Fruit fly (Drosophila melanogaster) whole organism, embryonic: ENCODE measurements around the gene Elp4.

Experiments
- ATbp ChIP-seq: fragments of 200-800 bp; sonication (Bioruptor generic); optimal IDR thresholded peaks from 2 replicates; lab custom pipeline; 2017; ENCODE audit warnings: missing biosample characterization, mild to moderate bottlenecking, missing genetic modification characterization, missing genetic modification reagents
- Atf3 ChIP-seq: fragments of 200-800 bp; sonication (Bioruptor generic); optimal IDR thresholded peaks from 3 replicates; lab custom pipeline; 2016; ENCODE audit warnings: missing biosample characterization, missing genetic modification characterization
- CG10147 ChIP-seq: fragments of 200-800 bp; sonication (Bioruptor generic); optimal IDR thresholded peaks from 2 replicates; lab custom pipeline; 2019; ENCODE audit warnings: missing biosample characterization, mild to moderate bottlenecking, missing genetic modification characterization, moderate library complexity
- CG10267 ChIP-seq: fragments of 200-800 bp; sonication (Bioruptor generic); optimal IDR thresholded peaks from 2 replicates; lab custom pipeline; 2018; ENCODE audit warnings: missing biosample characterization, mild to moderate bottlenecking, missing genetic modification characterization, moderate library complexity
- CG11085 ChIP-seq: fragments of 200-800 bp; sonication (Bioruptor generic); IDR thresholded peaks from 2 replicates; pipeline ENCODE4 v1.3.6; 2022; ENCODE audit warnings: missing biosample characterization, missing genetic modification characterization
- CG12071 ChIP-seq: fragments of 200-800 bp; sonication (Bioruptor generic); optimal IDR thresholded peaks from 3 replicates; lab custom pipeline; 2018; ENCODE audit warnings: missing biosample characterization, mild to moderate bottlenecking, missing genetic modification characterization
- CG13775 ChIP-seq: fragments of 200-800 bp; sonication (Bioruptor generic); optimal IDR thresholded peaks from 3 replicates; lab custom pipeline; 2017; ENCODE audit warnings: missing biosample characterization, mild to moderate bottlenecking, missing genetic modification characterization
- CG14014 ChIP-seq: fragments of 200-800 bp; sonication (Bioruptor generic); IDR thresholded peaks from 2 replicates; pipeline ENCODE4 v1.3.6; 2022; ENCODE audit warnings: missing biosample characterization, missing genetic modification characterization
- CG15514 ChIP-seq: fragments of 200-800 bp; sonication (Bioruptor generic); optimal IDR thresholded peaks from 3 replicates; lab custom pipeline; 2017; ENCODE audit warnings: missing biosample characterization, missing genetic modification characterization, mild to moderate bottlenecking, moderate library complexity, missing genetic modification reagents
- CG16779 ChIP-seq: fragments of 200-800 bp; sonication (Bioruptor generic); IDR thresholded peaks from 2 replicates; pipeline ENCODE4 v1.3.6; 2022; ENCODE audit warnings: missing biosample characterization, missing genetic modification characterization
- CG1792 ChIP-seq: fragments of 200-800 bp; sonication (Bioruptor generic); optimal IDR thresholded peaks from 2 replicates; lab custom pipeline; 2016; ENCODE audit warnings: missing biosample characterization, missing genetic modification characterization
- CG3726 ChIP-seq: fragments of 200-800 bp; sonication (Bioruptor generic); IDR thresholded peaks from 3 replicates; pipeline ENCODE4, ENCODE4 v1.3.6; 2022; ENCODE audit warnings: missing biosample characterization, missing genetic modification characterization
- CG4282 ChIP-seq: fragments of 200-800 bp; sonication (Bioruptor generic); optimal IDR thresholded peaks from 2 replicates; lab custom pipeline; 2016; ENCODE audit warnings: missing biosample characterization, missing genetic modification characterization
- CG43689 ChIP-seq: fragments of 200-800 bp; sonication (Bioruptor generic); IDR thresholded peaks from 2 replicates; pipeline ENCODE4 v1.3.6; 2022; ENCODE audit warnings: missing biosample characterization, missing genetic modification characterization
- CG4730 ChIP-seq: fragments of 200-800 bp; sonication (Bioruptor generic); IDR thresholded peaks from 2 replicates; pipeline ENCODE4 v1.3.6; 2022; ENCODE audit warnings: missing biosample characterization, missing genetic modification characterization
- CG6689 ChIP-seq: fragments of 200-800 bp; sonication (Bioruptor generic); IDR thresholded peaks from 2 replicates; pipeline ENCODE4 v1.3.6; 2022; ENCODE audit warnings: missing biosample characterization, missing genetic modification characterization
- CG7556 ChIP-seq: fragments of 200-800 bp; sonication (Bioruptor generic); optimal IDR thresholded peaks from 2 replicates; lab custom pipeline; 2017; ENCODE audit warnings: missing biosample characterization, mild to moderate bottlenecking, missing genetic modification characterization
- CG8089 ChIP-seq: fragments of 200-800 bp; sonication (Bioruptor generic); optimal IDR thresholded peaks from 3 replicates; lab custom pipeline; 2016; ENCODE audit warnings: missing biosample characterization, missing genetic modification characterization
- CG8359 ChIP-seq: fragments of 200-800 bp; sonication (Bioruptor generic); optimal IDR thresholded peaks from 2 replicates; lab custom pipeline; 2017; ENCODE audit warnings: missing biosample characterization, mild to moderate bottlenecking, missing genetic modification characterization, borderline replicate concordance
- CG9932 ChIP-seq: fragments of 200-800 bp; sonication (Bioruptor generic); IDR thresholded peaks from 2 replicates; pipeline ENCODE4 v1.3.6; 2022; ENCODE audit warnings: missing biosample characterization, missing genetic modification characterization
- Dll ChIP-seq: fragments of 200-800 bp; sonication (Bioruptor generic); IDR thresholded peaks from 4 replicates; pipeline ENCODE4 v1.3.6; 2022; ENCODE audit warnings: missing biosample characterization, missing genetic modification characterization; ENCODE audit not compliant: partially characterized antibody
- Doc3 ChIP-seq: fragments of 200-800 bp; sonication (Bioruptor generic); IDR thresholded peaks from 3 replicates; pipeline ENCODE4 v1.3.6; 2022; ENCODE audit warnings: missing biosample characterization, missing genetic modification characterization; ENCODE audit not compliant: partially characterized antibody
- Elba2 ChIP-seq: fragments of 200-800 bp; sonication (Bioruptor generic); optimal IDR thresholded peaks from 3 replicates; lab custom pipeline; 2016; ENCODE audit warnings: missing biosample characterization, missing genetic modification characterization
- HLHmδ ChIP-seq: fragments of 200-800 bp; sonication (Bioruptor generic); optimal IDR thresholded peaks from 2 replicates; lab custom pipeline; 2018; ENCODE audit warnings: missing biosample characterization, mild to moderate bottlenecking, missing genetic modification characterization, moderate library complexity
- Hr3 ChIP-seq: fragments of 200-800 bp; sonication (Bioruptor generic); optimal IDR thresholded peaks from 3 replicates; lab custom pipeline; 2016; ENCODE audit warnings: missing biosample characterization, missing genetic modification characterization
- Hr39 ChIP-seq: fragments of >200 bp; optimal IDR thresholded peaks from 2 replicates; lab custom pipeline; 2017
- Mes4 ChIP-seq: fragments of 200-800 bp; sonication (Bioruptor generic); optimal IDR thresholded peaks from 2 replicates; lab custom pipeline; 2016; ENCODE audit warnings: missing biosample characterization, missing genetic modification characterization
- Nf-YB ChIP-seq: fragments of 200-800 bp; sonication (Bioruptor generic); optimal IDR thresholded peaks from 3 replicates; lab custom pipeline; 2019; ENCODE audit warnings: missing biosample characterization, mild to moderate bottlenecking, missing genetic modification characterization, moderate library complexity
- Sry-β ChIP-seq: fragments of 200-800 bp; sonication (Bioruptor generic); optimal IDR thresholded peaks from 2 replicates; lab custom pipeline; 2018; ENCODE audit warnings: missing biosample characterization, mild to moderate bottlenecking, missing genetic modification characterization, moderate library complexity
- Tbp ChIP-seq: fragments of >200 bp; optimal IDR thresholded peaks from 2 replicates; lab custom pipeline; 2018; ENCODE audit warnings: missing biosample characterization, missing genetic modification characterization
- Usf ChIP-seq: fragments of 200-800 bp; sonication (Bioruptor generic); optimal IDR thresholded peaks from 2 replicates; lab custom pipeline; 2017; ENCODE audit warnings: missing genotype, missing biosample characterization, missing genetic modification characterization
- ase ChIP-seq: fragments of 200-800 bp; sonication (Bioruptor generic); IDR thresholded peaks from 3 replicates; pipeline ENCODE4 v1.3.6; 2022; ENCODE audit warnings: missing biosample characterization, missing genetic modification characterization
- ato ChIP-seq: fragments of 200-800 bp; sonication (Bioruptor generic); IDR thresholded peaks from 2 replicates; pipeline ENCODE4 v1.3.6; 2022; ENCODE audit warnings: missing biosample characterization, missing genetic modification characterization; ENCODE audit not compliant: partially characterized antibody
- az2 ChIP-seq: fragments of 200-800 bp; sonication (Bioruptor generic); optimal IDR thresholded peaks from 3 replicates; lab custom pipeline; 2016; ENCODE audit warnings: missing biosample characterization, missing genetic modification characterization
- bcd ChIP-seq: fragments of 200-800 bp; sonication (Bioruptor generic); optimal IDR thresholded peaks from 2 replicates; lab custom pipeline; 2017; ENCODE audit warnings: missing biosample characterization, mild to moderate bottlenecking, missing genetic modification characterization
- da ChIP-seq: fragments of 200-800 bp; sonication (Bioruptor generic); optimal IDR thresholded peaks from 2 replicates; lab custom pipeline; 2016; ENCODE audit warnings: missing biosample characterization, missing genetic modification characterization
- dmrt11E ChIP-seq: fragments of 200-800 bp; sonication (Bioruptor generic); optimal IDR thresholded peaks from 3 replicates; lab custom pipeline; 2018; ENCODE audit warnings: missing biosample characterization, mild to moderate bottlenecking, missing genetic modification characterization, moderate library complexity
- gfzf ChIP-seq: fragments of 200-800 bp; sonication (Bioruptor generic); optimal IDR thresholded peaks from 2 replicates; lab custom pipeline; 2016; ENCODE audit warnings: missing biosample characterization, mild to moderate bottlenecking, missing genetic modification characterization, moderate library complexity
- her ChIP-seq: fragments of 200-800 bp; sonication (Bioruptor generic); optimal IDR thresholded peaks from 2 replicates; lab custom pipeline; 2016; ENCODE audit warnings: missing biosample characterization, missing genetic modification characterization
- lab ChIP-seq: fragments of 200-800 bp; sonication (Bioruptor generic); optimal IDR thresholded peaks from 3 replicates; lab custom pipeline; 2017; ENCODE audit warnings: missing biosample characterization, missing genetic modification characterization, mild to moderate bottlenecking, moderate library complexity, missing genetic modification reagents
- org-1 ChIP-seq: fragments of 200-800 bp; sonication (Bioruptor generic); optimal IDR thresholded peaks from 2 replicates; lab custom pipeline; 2017; ENCODE audit warnings: missing biosample characterization, missing genetic modification characterization
- pb ChIP-seq: fragments of 200-800 bp; sonication (Bioruptor generic); optimal IDR thresholded peaks from 3 replicates; lab custom pipeline; 2016; ENCODE audit warnings: missing biosample characterization, missing genetic modification characterization
- sc ChIP-seq, 3 experiments: fragments of >200 bp in 2 of 3; fragments of 200-800 bp in 1 of 3; sonication (Bioruptor generic) in 1 of 3; optimal IDR thresholded peaks; 2 replicates in 2 of 3; 3 replicates in 1 of 3; lab custom pipeline; 2017; ENCODE audit warnings: mild to moderate bottlenecking in 1 of 3, missing biosample characterization in 1 of 3, missing genetic modification characterization in 1 of 3, missing genetic modification reagents in 1 of 3
- sens-2 ChIP-seq: fragments of 200-800 bp; sonication (Bioruptor generic); IDR thresholded peaks from 2 replicates; pipeline ENCODE4 v1.3.6; 2022; ENCODE audit warnings: missing biosample characterization, missing genetic modification characterization
- ssp ChIP-seq: fragments of 200-800 bp; sonication (Bioruptor generic); IDR thresholded peaks from 2 replicates; pipeline ENCODE4 v1.3.6; 2022; ENCODE audit warnings: missing biosample characterization, missing genetic modification characterization
- sug ChIP-seq: fragments of 200-800 bp; optimal IDR thresholded peaks from 2 replicates; lab custom pipeline; 2019; ENCODE audit warnings: missing biosample characterization, mild to moderate bottlenecking, missing genetic modification characterization, moderate library complexity
- tio ChIP-seq: fragments of 200-800 bp; sonication (Bioruptor generic); optimal IDR thresholded peaks from 2 replicates; lab custom pipeline; 2017; ENCODE audit warnings: missing biosample characterization, missing genetic modification characterization, inconsistent platforms
- trem ChIP-seq: fragments of 200-800 bp; optimal IDR thresholded peaks from 3 replicates; lab custom pipeline; 2019; ENCODE audit warnings: missing biosample characterization, mild to moderate bottlenecking, missing genetic modification characterization, moderate library complexity
- ttk ChIP-seq: fragments of 200-800 bp; sonication (Bioruptor generic); IDR thresholded peaks from 2 replicates; pipeline ENCODE4 v2.1.2; 2022; ENCODE audit warnings: missing biosample characterization, missing genetic modification characterization
- twi ChIP-seq: fragments of 200-800 bp; optimal IDR thresholded peaks from 2 replicates; lab custom pipeline; 2019; ENCODE audit warnings: missing biosample characterization, mild to moderate bottlenecking, missing genetic modification characterization, moderate library complexity
- unc-4 ChIP-seq: fragments of 200-800 bp; sonication (Bioruptor generic); IDR thresholded peaks from 2 replicates; pipeline ENCODE4 v1.3.6; 2022; ENCODE audit warnings: missing biosample characterization, missing genetic modification characterization; ENCODE audit not compliant: partially characterized antibody

Gene Elp4

dm6 chr2L:5532061-5532460 lies 8.1 kb downstream of the Elp4 start, which contains the start of gene Coq6:
Gene Coq6, minus strand, starts transcription at chr2L:5532223.
- TF ChIP-seq twi (tag; lab: Kevin White, UChicago) (no peak), Hr39 (lab: Kevin White, UChicago) (no peak), Hr3 (GFP tag; lab: Kevin White, UChicago) (no peak), Doc3 (GFP tag; lab: Robert Waterston, UW) (peak; percentile 65), CG4730 (GFP tag; lab: Robert Waterston, UW) (no peak), ATbp (GFP tag; lab: Kevin White, UChicago) (no peak), CG11085 (no peak), Nf-YB (GFP tag; lab: Kevin White, UChicago) (no peak), Usf (GFP tag; lab: Kevin White, UChicago) (no peak), da (GFP tag; lab: Kevin White, UChicago) (no peak), ssp (GFP tag; lab: Robert Waterston, UW) (no peak), CG43689 (no peak), CG6689 (GFP tag; lab: Robert Waterston, UW) (no peak), trem (tag; lab: Kevin White, UChicago) (no peak), sens-2 (no peak), org-1 (GFP tag; lab: Kevin White, UChicago) (no peak), CG16779 (no peak), sc (optimal IDR thresholded peaks at IDR 0.05; lab: Kevin White, UChicago) (no peak), sc (GFP tag; optimal IDR thresholded peaks at IDR 0.05; lab: Kevin White, UChicago) (no peak), unc-4 (peak; percentile 68), tio (no peak), Mes4 (GFP tag; lab: Kevin White, UChicago) (no peak), ase (GFP tag; lab: Robert Waterston, UW) (no peak), CG4282 (no peak), gfzf (GFP tag; lab: Kevin White, UChicago) (peak; percentile 0), ato (GFP tag; lab: Robert Waterston, UW) (0 out of 2 replicates have a peak, but pooled peaks have one; percentile 32), her (GFP tag; lab: Kevin White, UChicago) (no peak), Dll (GFP tag; lab: Robert Waterston, UW) (peak; percentile 70), sug (tag; lab: Kevin White, UChicago) (no peak), CG1792 (no peak), dmrt11E (tag; lab: Kevin White, UChicago) (no peak), CG10147 (GFP tag; lab: Kevin White, UChicago) (no peak), ttk (GFP tag; lab: Robert Waterston, UW) (no peak), CG8089 (no peak), Atf3 (no peak), az2 (GFP tag; lab: Kevin White, UChicago) (no peak), CG12071 (no peak), pb (no peak), Elba2 (no peak), CG9932 (GFP tag; lab: Robert Waterston, UW) (peak; percentile 15; the same call in 1 of the 2 replicates), CG8359 (no peak), Tbp (GFP tag; lab: Kevin White, UChicago) (no peak), bcd (GFP tag; lab: Kevin White, UChicago) (no peak), CG13775 (no peak), CG15514 (GFP tag; lab: Kevin White, UChicago) (peak; percentile 25), CG14014 (no peak), HLHmδ (GFP tag; lab: Kevin White, UChicago) (no peak), CG10267 (tag; lab: Kevin White, UChicago) (no peak), Sry-β (no peak), CG3726 (no peak), CG7556 (GFP tag; lab: Kevin White, UChicago) (no peak), lab (GFP tag; lab: Kevin White, UChicago) (no peak)
